Worm (Caenorhabditis elegans) whole organism, L3 larva: Measurements from ENCODE around the gene F53C3.11.

Source experiments
- ama-1 ChIP-seq: fragments of 150-350 bp; optimal IDR thresholded peaks from 2 replicates; lab custom pipeline; 2018
- ceh-16 ChIP-seq: sonication (generic microtip); optimal IDR thresholded peaks from 2 replicates; lab custom pipeline; 2017; ENCODE audit warnings: missing biosample characterization, missing genetic modification characterization
- ceh-28 ChIP-seq: fragments of 150-350 bp; optimal IDR thresholded peaks from 2 replicates; lab custom pipeline; 2014; ENCODE audit warnings: missing biosample characterization, missing genetic modification reagents, missing genetic modification characterization
- elt-3 ChIP-seq, 3 experiments: fragments of 150-350 bp in 1 of 3; sonication (generic microtip) in 2 of 3; optimal IDR thresholded peaks; 2 replicates in 2 of 3; 4 replicates in 1 of 3; lab custom pipeline; 2014 to 2017; ENCODE audit warnings: missing biosample characterization in 3 of 3, missing genetic modification characterization in 3 of 3
- fkh-10 ChIP-seq: sonication (generic microtip); optimal IDR thresholded peaks from 2 replicates; lab custom pipeline; 2017; ENCODE audit warnings: missing biosample characterization, missing genetic modification reagents, missing genetic modification characterization
- lin-39 ChIP-seq: fragments of 150-350 bp; optimal IDR thresholded peaks from 2 replicates; lab custom pipeline; 2018; ENCODE audit warnings: missing biosample characterization, missing genetic modification reagents, missing genetic modification characterization
- nfya-1 ChIP-seq: sonication (generic microtip); optimal IDR thresholded peaks from 2 replicates; lab custom pipeline; 2017; ENCODE audit warnings: missing genetic modification characterization, mild to moderate bottlenecking, missing compliant biosample characterization, antibody characterized with exemption, moderate library complexity; ENCODE audit not compliant: insufficient read depth
- nhr-11 ChIP-seq: fragments of 150-350 bp; optimal IDR thresholded peaks from 2 replicates; lab custom pipeline; 2014; ENCODE audit warnings: missing biosample characterization, missing genetic modification characterization
- nhr-12 ChIP-seq: fragments of 150-350 bp; optimal IDR thresholded peaks from 2 replicates; lab custom pipeline; 2014; ENCODE audit warnings: missing biosample characterization, missing genetic modification characterization
- nhr-76 ChIP-seq: fragments of 150-350 bp; sonication (generic microtip); optimal IDR thresholded peaks from 5 replicates; lab custom pipeline; 2014; ENCODE audit warnings: missing biosample characterization, missing genetic modification characterization
- pha-4 ChIP-seq: fragments of 150-350 bp; optimal IDR thresholded peaks from 2 replicates; lab custom pipeline; 2014; ENCODE audit warnings: missing biosample characterization, missing genetic modification reagents, missing genetic modification characterization
- pqm-1 ChIP-seq: fragments of 150-350 bp; optimal IDR thresholded peaks from 2 replicates; lab custom pipeline; 2017; ENCODE audit warnings: missing biosample characterization, missing genetic modification characterization, inconsistent platforms
- snpc-4 ChIP-seq: fragments of 150-350 bp; optimal IDR thresholded peaks from 2 replicates; lab custom pipeline; 2014; ENCODE audit warnings: missing biosample characterization, missing genetic modification characterization

ce11 chrII:3897758-3898494, 8.6 kb downstream of the F53C3.11 start, which contains the start of gene F53C3.6:
- TF ChIP-seq lin-39 (tag; lab: Kevin White, UChicago) (peak; percentile 4), nhr-11 (no peak), ama-1 (lab: Kevin White, UChicago) (no peak), ceh-28 (tag; lab: Kevin White, UChicago) (peak; percentile 37), nhr-12 (no peak), nhr-76 (tag; lab: Kevin White, UChicago) (no peak), ceh-16 (tag; lab: Kevin White, UChicago) (no peak), pqm-1 (tag; lab: Kevin White, UChicago) (peak; percentile 16), fkh-10 (GFP tag; lab: Kevin White, UChicago) (no peak), elt-3 (tag; optimal IDR thresholded peaks at IDR 0.05; lab: Kevin White, UChicago) (no peak), pha-4 (tag; lab: Kevin White, UChicago) (no peak), nfya-1 (tag; lab: Kevin White, UChicago) (peak; percentile 65), snpc-4 (tag; lab: Kevin White, UChicago) (no peak)
